Worm (Caenorhabditis elegans) whole organism, L1 larva: ENCODE measurements around the gene enu-3.6.

Experiments used
- C16A3.4 ChIP-seq: fragments of 150-350 bp; optimal IDR thresholded peaks from 2 replicates; lab custom pipeline; 2014; ENCODE audit warnings: missing biosample characterization, missing genetic modification characterization
- F16B12.6 ChIP-seq: fragments of 150-350 bp; optimal IDR thresholded peaks from 2 replicates; lab custom pipeline; 2014; ENCODE audit warnings: missing biosample characterization, missing genetic modification characterization
- alr-1 ChIP-seq: fragments of 200-800 bp; sonication (Bioruptor generic); optimal IDR thresholded peaks from 2 replicates; lab custom pipeline; 2018; ENCODE audit warnings: borderline replicate concordance, mild to moderate bottlenecking, missing genetic modification characterization, missing compliant biosample characterization
- aly-2 ChIP-seq: fragments of 150-350 bp; optimal IDR thresholded peaks from 2 replicates; lab custom pipeline; 2014; ENCODE audit warnings: missing biosample characterization, missing genetic modification characterization
- ama-1 ChIP-seq: fragments of 150-350 bp; optimal IDR thresholded peaks from 2 replicates; lab custom pipeline; 2014
- blmp-1 ChIP-seq: fragments of 150-350 bp; optimal IDR thresholded peaks from 2 replicates; lab custom pipeline; 2014; ENCODE audit warnings: missing biosample characterization, missing genetic modification characterization
- ceh-63 ChIP-seq: fragments of 200-800 bp; sonication (Bioruptor generic); optimal IDR thresholded peaks from 2 replicates; lab custom pipeline; 2018; ENCODE audit warnings: mild to moderate bottlenecking, missing genetic modification characterization, missing compliant biosample characterization
- ceh-8 ChIP-seq: fragments of 200-800 bp; sonication (Bioruptor generic); optimal IDR thresholded peaks from 2 replicates; lab custom pipeline; 2018; ENCODE audit warnings: mild to moderate bottlenecking, missing genetic modification characterization, moderate library complexity, missing compliant biosample characterization
- ceh-82 ChIP-seq, 3 experiments: fragments of 150-350 bp in 1 of 3; sonication (generic microtip) in 2 of 3; optimal IDR thresholded peaks; 2 replicates each; lab custom pipeline; 2014 to 2017; ENCODE audit warnings: missing biosample characterization in 3 of 3, missing genetic modification characterization in 3 of 3
- ceh-88 ChIP-seq: fragments of 200-800 bp; sonication (Bioruptor generic); IDR thresholded peaks from 2 replicates; pipeline ENCODE4 v1.3.6; 2022; ENCODE audit warnings: missing genetic modification characterization, missing compliant biosample characterization
- ceh-90 ChIP-seq: sonication (generic microtip); optimal IDR thresholded peaks from 2 replicates; lab custom pipeline; 2016; ENCODE audit warnings: missing genetic modification characterization, missing compliant biosample characterization
- ces-1 ChIP-seq: fragments of 150-350 bp; optimal IDR thresholded peaks from 2 replicates; lab custom pipeline; 2014; ENCODE audit warnings: missing biosample characterization, missing genetic modification reagents, missing genetic modification characterization
- dpl-1 ChIP-seq, 3 experiments: fragments of 150-350 bp in 2 of 3; sonication (generic microtip) in 1 of 3; optimal IDR thresholded peaks; 2 replicates each; lab custom pipeline; 2014 to 2017; ENCODE audit warnings: missing biosample characterization in 3 of 3, missing genetic modification characterization in 3 of 3, missing genetic modification reagents in 3 of 3
- efl-1 ChIP-seq, 4 experiments: fragments of 150-350 bp; optimal IDR thresholded peaks in 3 of 4; peaks in 1 of 4; 1 replicate in 1 of 4; 2 replicates in 3 of 4; lab custom pipeline; 2014; ENCODE audit warnings: missing biosample characterization in 2 of 4, missing genetic modification characterization in 2 of 4, missing genetic modification reagents in 2 of 4
- egl-13 ChIP-seq: sonication (generic microtip); optimal IDR thresholded peaks from 2 replicates; lab custom pipeline; 2016; ENCODE audit warnings: missing genotype, missing genetic modification reagents, missing genetic modification characterization, missing compliant biosample characterization
- egl-27 ChIP-seq, 2 experiments: fragments of 150-350 bp in 1 of 2; sonication (generic microtip); optimal IDR thresholded peaks; 3 replicates each; lab custom pipeline; 2017 to 2018; ENCODE audit warnings: missing biosample characterization in 2 of 2, missing genetic modification characterization in 2 of 2, missing genetic modification reagents in 2 of 2
- elt-3 ChIP-seq, 6 experiments: fragments of 150-350 bp in 1 of 6; sonication (generic microtip); optimal IDR thresholded peaks; 2 replicates each; lab custom pipeline; 2017 to 2018; ENCODE audit warnings: missing biosample characterization in 6 of 6, missing genetic modification characterization in 6 of 6, inconsistent platforms in 1 of 6
- ets-5 ChIP-seq: fragments of 200-800 bp; sonication (Bioruptor generic); IDR thresholded peaks from 2 replicates; pipeline ENCODE4 v1.3.6; 2022; ENCODE audit warnings: missing genetic modification characterization, missing compliant biosample characterization
- fkh-10 ChIP-seq: sonication (generic microtip); optimal IDR thresholded peaks from 2 replicates; lab custom pipeline; 2017; ENCODE audit warnings: missing biosample characterization, missing genetic modification reagents, missing genetic modification characterization
- fkh-4 ChIP-seq: sonication (generic microtip); optimal IDR thresholded peaks from 2 replicates; lab custom pipeline; 2016; ENCODE audit warnings: missing compliant biosample characterization, missing genetic modification characterization, borderline replicate concordance
- fkh-8 ChIP-seq: sonication (generic microtip); optimal IDR thresholded peaks from 2 replicates; lab custom pipeline; 2016; ENCODE audit warnings: mild to moderate bottlenecking, missing genetic modification characterization, missing compliant biosample characterization
- grh-1 ChIP-seq: fragments of 200-800 bp; sonication (Bioruptor generic); IDR thresholded peaks from 2 replicates; pipeline ENCODE4 v1.3.6; 2022; ENCODE audit warnings: missing genetic modification reagents, missing genetic modification characterization, missing compliant biosample characterization
- irx-1 ChIP-seq: sonication (generic microtip); optimal IDR thresholded peaks from 2 replicates; lab custom pipeline; 2016; ENCODE audit warnings: missing genetic modification characterization, missing compliant biosample characterization
- isw-1 ChIP-seq: fragments of 200-800 bp; sonication (Bioruptor generic); IDR thresholded peaks from 2 replicates; pipeline ENCODE4 v1.3.6; 2022; ENCODE audit warnings: missing genetic modification characterization, missing compliant biosample characterization
- jun-1 ChIP-seq: fragments of 150-350 bp; optimal IDR thresholded peaks from 2 replicates; lab custom pipeline; 2014; ENCODE audit warnings: missing biosample characterization, missing genetic modification reagents, missing genetic modification characterization
- lin-13 ChIP-seq: fragments of 150-350 bp; optimal IDR thresholded peaks from 2 replicates; lab custom pipeline; 2014; ENCODE audit warnings: missing biosample characterization, missing genetic modification reagents, missing genetic modification characterization
- lin-14 ChIP-seq: fragments of 200-800 bp; sonication (Bioruptor generic); optimal IDR thresholded peaks from 2 replicates; lab custom pipeline; 2018; ENCODE audit warnings: mild to moderate bottlenecking, missing genetic modification characterization, moderate library complexity, missing compliant biosample characterization
- lin-15B ChIP-seq: fragments of 150-350 bp; sonication (generic microtip); optimal IDR thresholded peaks from 3 replicates; lab custom pipeline; 2014; ENCODE audit warnings: missing biosample characterization, missing genetic modification characterization
- mab-9 ChIP-seq: fragments of 200-800 bp; sonication (Bioruptor generic); IDR thresholded peaks from 2 replicates; pipeline ENCODE4 v1.3.6; 2022; ENCODE audit warnings: missing genetic modification reagents, missing genetic modification characterization, missing compliant biosample characterization
- mep-1 ChIP-seq: fragments of 150-350 bp; optimal IDR thresholded peaks from 2 replicates; lab custom pipeline; 2014; ENCODE audit warnings: missing biosample characterization, missing genetic modification characterization
- nhr-11 ChIP-seq: fragments of 150-350 bp; optimal IDR thresholded peaks from 2 replicates; lab custom pipeline; 2014; ENCODE audit warnings: missing biosample characterization, missing genetic modification characterization
- nhr-12 ChIP-seq: sonication (generic microtip); optimal IDR thresholded peaks from 2 replicates; lab custom pipeline; 2017; ENCODE audit warnings: missing biosample characterization, missing genetic modification characterization
- nhr-20 ChIP-seq: sonication (generic microtip); optimal IDR thresholded peaks from 2 replicates; lab custom pipeline; 2016; ENCODE audit warnings: mild to moderate bottlenecking, missing genetic modification characterization, missing compliant biosample characterization
- nhr-237 ChIP-seq: fragments of 150-350 bp; optimal IDR thresholded peaks from 2 replicates; lab custom pipeline; 2014; ENCODE audit warnings: missing biosample characterization, missing genetic modification characterization
- nhr-84 ChIP-seq: sonication (generic microtip); optimal IDR thresholded peaks from 2 replicates; lab custom pipeline; 2017; ENCODE audit warnings: missing biosample characterization, missing genetic modification characterization
- nhr-85 ChIP-seq: sonication (generic microtip); peaks from one replicate; lab custom pipeline; 2016; ENCODE audit warnings: missing genetic modification characterization, inconsistent platforms, missing compliant biosample characterization
- nhr-90 ChIP-seq: sonication (generic microtip); optimal IDR thresholded peaks from 2 replicates; lab custom pipeline; 2016; ENCODE audit warnings: mild to moderate bottlenecking, missing genetic modification characterization, missing compliant biosample characterization; ENCODE audit not compliant: poor library complexity
- pag-3 ChIP-seq: sonication (generic microtip); optimal IDR thresholded peaks from 2 replicates; lab custom pipeline; 2017; ENCODE audit warnings: missing genetic modification characterization, mild to moderate bottlenecking, missing compliant biosample characterization, antibody characterized with exemption, borderline replicate concordance; ENCODE audit not compliant: insufficient read depth
- rnt-1 ChIP-seq: sonication (generic microtip); optimal IDR thresholded peaks from 2 replicates; lab custom pipeline; 2016; ENCODE audit warnings: mild to moderate bottlenecking, missing genetic modification characterization, moderate library complexity, missing compliant biosample characterization
- snpc-4 ChIP-seq: fragments of 150-350 bp; optimal IDR thresholded peaks from 2 replicates; lab custom pipeline; 2014; ENCODE audit warnings: missing biosample characterization, missing genetic modification characterization
- sox-4 ChIP-seq: sonication (generic microtip); optimal IDR thresholded peaks from 2 replicates; lab custom pipeline; 2016; ENCODE audit warnings: missing genetic modification characterization, missing compliant biosample characterization
- swsn-7 ChIP-seq: sonication (generic microtip); optimal IDR thresholded peaks from 2 replicates; lab custom pipeline; 2016; ENCODE audit warnings: missing genetic modification characterization, missing compliant biosample characterization
- tbx-2 ChIP-seq: sonication (generic microtip); optimal IDR thresholded peaks from 2 replicates; lab custom pipeline; 2016; ENCODE audit warnings: missing genetic modification characterization, missing compliant biosample characterization
- tlp-1 ChIP-seq: fragments of 150-350 bp; optimal IDR thresholded peaks from 2 replicates; lab custom pipeline; 2014; ENCODE audit warnings: missing biosample characterization, missing genetic modification characterization
- unc-86 ChIP-seq: sonication (generic microtip); optimal IDR thresholded peaks from 2 replicates; lab custom pipeline; 2016; ENCODE audit warnings: missing genetic modification characterization, missing compliant biosample characterization
- unc-98 ChIP-seq: fragments of 200-800 bp; sonication (Bioruptor generic); IDR thresholded peaks from 2 replicates; pipeline ENCODE4 v1.3.6; 2022; ENCODE audit warnings: missing genetic modification characterization, missing compliant biosample characterization
- vab-15 ChIP-seq: sonication (generic microtip); optimal IDR thresholded peaks from 2 replicates; lab custom pipeline; 2017; ENCODE audit warnings: missing genotype, mild to moderate bottlenecking, missing genetic modification characterization, missing compliant biosample characterization
- zag-1 ChIP-seq: fragments of 150-350 bp; optimal IDR thresholded peaks from 2 replicates; lab custom pipeline; 2014; ENCODE audit warnings: missing biosample characterization, missing genetic modification characterization
- zip-4 ChIP-seq: fragments of 200-800 bp; sonication (Bioruptor generic); optimal IDR thresholded peaks from 2 replicates; lab custom pipeline; 2018; ENCODE audit warnings: mild to moderate bottlenecking, missing genetic modification characterization, moderate library complexity, missing compliant biosample characterization
- ztf-11 ChIP-seq, 2 experiments: sonication (generic microtip); optimal IDR thresholded peaks; 2 replicates each; lab custom pipeline; 2016 to 2017; ENCODE audit warnings: missing genetic modification characterization in 2 of 2, missing biosample characterization in 1 of 2, missing compliant biosample characterization in 1 of 2

enu-3.6 gene

ce11 chrIII:10747620-10748479 is 2.4 kb upstream of the enu-3.6 start, which contains the start of the genes ran-1 and dkc-1:
Gene ran-1 (minus strand): TSS chrIII:10747728.
Gene dkc-1 (plus strand): TSS chrIII:10748429.
- TF ChIP-seq irx-1 (peak; percentile 35), ces-1 (GFP tag; lab: Kevin White, UChicago) (no peak), snpc-4 (tag; lab: Kevin White, UChicago) (peak; percentile 42), zip-4 (GFP tag; lab: Kevin White, UChicago) (peak; percentile 77), unc-86 (tag; lab: Kevin White, UChicago) (no peak), rnt-1 (tag; lab: Kevin White, UChicago) (peak; percentile 46), tbx-2 (peak; percentile 53), egl-13 (tag; lab: Kevin White, UChicago) (no peak), egl-27 (tag; optimal IDR thresholded peaks at IDR 0.05; lab: Kevin White, UChicago) (no peak), fkh-4 (tag; lab: Kevin White, UChicago) (no peak), fkh-10 (GFP tag; lab: Kevin White, UChicago) (no peak), isw-1 (GFP tag; lab: Robert Waterston, UW) (peak; percentile 23), lin-15B (tag; lab: Kevin White, UChicago) (peak; percentile 67), ceh-88 (no peak), aly-2 (tag; lab: Kevin White, UChicago) (no peak), nhr-90 (tag; lab: Kevin White, UChicago) (peak; percentile 19), nhr-11 (tag; lab: Kevin White, UChicago) (no peak), fkh-8 (tag; lab: Kevin White, UChicago) (peak; percentile 73), blmp-1 (tag; lab: Kevin White, UChicago) (no peak), sox-4 (no peak), ceh-90 (tag; lab: Kevin White, UChicago) (no peak), ceh-8 (GFP tag; lab: Kevin White, UChicago) (no peak), ceh-63 (GFP tag; lab: Kevin White, UChicago) (no peak), nhr-12 (tag; lab: Kevin White, UChicago) (no peak), unc-98 (GFP tag; lab: Robert Waterston, UW) (no peak), alr-1 (no peak), C16A3.4 (tag; lab: Kevin White, UChicago) (peak; percentile 57), tlp-1 (no peak), jun-1 (tag; lab: Kevin White, UChicago) (peak; percentile 42), lin-14 (GFP tag; lab: Kevin White, UChicago) (peak; percentile 68), nhr-85 (tag; lab: Kevin White, UChicago) (peak; percentile 78), mab-9 (GFP tag; lab: Robert Waterston, UW) (no peak), ama-1 (lab: Kevin White, UChicago) (no peak), zag-1 (tag; lab: Kevin White, UChicago) (no peak), ets-5 (GFP tag; lab: Robert Waterston, UW) (no peak), nhr-20 (tag; lab: Kevin White, UChicago) (peak; percentile 55), F16B12.6 (tag; lab: Kevin White, UChicago) (peak; percentile 63), grh-1 (GFP tag; lab: Robert Waterston, UW) (no peak), mep-1 (tag; lab: Kevin White, UChicago) (peak; percentile 72), efl-1 (optimal IDR thresholded peaks at IDR 0.05; lab: Kevin White, UChicago) (peak; percentile 81 to 86), efl-1 (GFP tag; optimal IDR thresholded peaks at IDR 0.05 in 1 of 2; lab: Kevin White, UChicago) (peak; percentile 85 to 96), swsn-7 (tag; lab: Kevin White, UChicago) (peak; percentile 56), nhr-84 (tag; lab: Kevin White, UChicago) (no peak), dpl-1 (GFP tag; optimal IDR thresholded peaks at IDR 0.05; lab: Kevin White, UChicago) (peak; percentile 84 to 89 (median 84)), elt-3 (tag; optimal IDR thresholded peaks at IDR 0.05; lab: Kevin White, UChicago) (peak in 2 of 6 experiments; percentile 5 to 52), lin-13 (GFP tag; lab: Kevin White, UChicago) (peak; percentile 16), nhr-237 (tag; lab: Kevin White, UChicago) (no peak), ztf-11 (tag; optimal IDR thresholded peaks at IDR 0.05; lab: Kevin White, UChicago) (no peak), vab-15 (tag; lab: Kevin White, UChicago) (no peak), pag-3 (tag; lab: Kevin White, UChicago) (no peak), ceh-82 (tag; optimal IDR thresholded peaks at IDR 0.05; lab: Kevin White, UChicago) (peak; percentile 31 to 70 (median 35))
